Worm (Caenorhabditis elegans): ENCODE measurements around the gene F35G12.7.

F35G12.7 gene

DNA sequence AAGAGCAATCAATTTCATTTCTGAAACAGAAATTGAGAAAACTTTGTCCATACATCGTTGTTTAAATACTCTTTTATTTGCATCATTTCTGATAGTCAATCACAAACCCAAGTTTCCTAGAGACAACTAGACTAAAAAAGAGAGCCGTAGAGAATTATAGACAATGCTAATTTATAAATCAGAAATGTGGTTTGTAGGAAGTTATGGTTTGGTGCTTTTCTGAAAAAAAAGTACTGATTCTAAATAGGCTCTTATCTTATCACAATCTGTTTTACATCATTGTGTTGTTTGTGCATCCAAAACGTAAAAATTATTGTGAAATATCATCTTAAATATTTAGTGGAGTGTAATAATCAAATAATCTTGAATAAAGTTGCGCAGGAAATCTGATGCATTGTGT is 46.5 kb downstream of the F35G12.7 start, which contains the start of gene ugt-62:
Gene ugt-62, minus strand, starts transcription at position 20 of the 400 bp plus-strand sequence.
- TF ChIP-seq C08G9.2 (tag; optimal IDR thresholded peaks at IDR 0.05) (no peak), ztf-16 (tag; optimal IDR thresholded peaks at IDR 0.05) (no peak), fkh-10 (GFP tag; optimal IDR thresholded peaks at IDR 0.05) (no peak), elt-2 (tag; optimal IDR thresholded peaks at IDR 0.05) (peak; percentile 30), pax-1 (tag; optimal IDR thresholded peaks at IDR 0.05) (no peak), madf-2 (tag; optimal IDR thresholded peaks at IDR 0.05) (no peak)
